Fruit fly (Drosophila melanogaster) whole organism, embryonic: Measurements from ENCODE around the gene Sar1.

Experiments
- Abd-B ChIP-seq: fragments of 200-800 bp; sonication (Bioruptor generic); optimal IDR thresholded peaks from 2 replicates; lab custom pipeline; 2018; ENCODE audit warnings: missing biosample characterization, mild to moderate bottlenecking, missing genetic modification characterization, moderate library complexity
- B-H1 ChIP-seq: fragments of 200-800 bp; sonication (Bioruptor generic); IDR thresholded peaks from 3 replicates; pipeline ENCODE4 v1.3.6; 2022; ENCODE audit warnings: missing biosample characterization, missing genetic modification characterization
- Bdp1 ChIP-seq: fragments of 200-800 bp; sonication (Bioruptor generic); optimal IDR thresholded peaks from 3 replicates; lab custom pipeline; 2016; ENCODE audit warnings: missing biosample characterization, missing genetic modification characterization
- CG10321 ChIP-seq: fragments of 200-800 bp; sonication (Bioruptor generic); IDR thresholded peaks from 2 replicates; pipeline ENCODE4 v1.3.6; 2022; ENCODE audit warnings: missing biosample characterization, missing genetic modification characterization
- CG12391 ChIP-seq: fragments of 200-800 bp; sonication (Bioruptor generic); optimal IDR thresholded peaks from 3 replicates; lab custom pipeline; 2018; ENCODE audit warnings: missing biosample characterization, mild to moderate bottlenecking, missing genetic modification characterization, moderate library complexity
- CG14014 ChIP-seq: fragments of 200-800 bp; sonication (Bioruptor generic); IDR thresholded peaks from 2 replicates; pipeline ENCODE4 v1.3.6; 2022; ENCODE audit warnings: missing biosample characterization, missing genetic modification characterization
- CG17361 ChIP-seq: fragments of 200-800 bp; sonication (Bioruptor generic); IDR thresholded peaks from 3 replicates; pipeline ENCODE4 v1.3.6; 2022; ENCODE audit warnings: missing biosample characterization, missing genetic modification characterization
- CG18262 ChIP-seq: fragments of 200-800 bp; optimal IDR thresholded peaks from 3 replicates; lab custom pipeline; 2019; ENCODE audit warnings: missing biosample characterization, mild to moderate bottlenecking, missing genetic modification characterization, moderate library complexity
- CG2116 ChIP-seq: fragments of 200-800 bp; sonication (Bioruptor generic); optimal IDR thresholded peaks from 3 replicates; lab custom pipeline; 2018; ENCODE audit warnings: missing biosample characterization, mild to moderate bottlenecking, missing genetic modification characterization
- CG32772 ChIP-seq: fragments of 200-800 bp; sonication (Bioruptor generic); IDR thresholded peaks from 2 replicates; pipeline ENCODE4 v1.3.6; 2022; ENCODE audit warnings: missing biosample characterization, missing genetic modification characterization
- CG33557 ChIP-seq: fragments of 200-800 bp; sonication (Bioruptor generic); optimal IDR thresholded peaks from 2 replicates; lab custom pipeline; 2019; ENCODE audit warnings: missing biosample characterization, mild to moderate bottlenecking, missing genetic modification characterization, moderate library complexity
- CG4617 ChIP-seq: fragments of 200-800 bp; sonication (Bioruptor generic); optimal IDR thresholded peaks from 3 replicates; lab custom pipeline; 2016; ENCODE audit warnings: missing biosample characterization, missing genetic modification characterization, borderline replicate concordance
- CG5180 ChIP-seq: fragments of 200-800 bp; sonication (Bioruptor generic); optimal IDR thresholded peaks from 3 replicates; lab custom pipeline; 2017; ENCODE audit warnings: missing biosample characterization, missing genetic modification characterization, mild to moderate bottlenecking, moderate library complexity, missing genetic modification reagents
- CG7372 ChIP-seq: fragments of 200-800 bp; sonication (Bioruptor generic); IDR thresholded peaks from 2 replicates; pipeline ENCODE4 v1.3.6; 2022; ENCODE audit warnings: missing biosample characterization, missing genetic modification characterization
- CG7745 ChIP-seq: fragments of 200-800 bp; sonication (Bioruptor generic); optimal IDR thresholded peaks from 2 replicates; lab custom pipeline; 2018; ENCODE audit warnings: missing biosample characterization, mild to moderate bottlenecking, missing genetic modification characterization, moderate library complexity
- CG8281 ChIP-seq: fragments of 200-800 bp; sonication (Bioruptor generic); optimal IDR thresholded peaks from 2 replicates; lab custom pipeline; 2018; ENCODE audit warnings: missing biosample characterization, mild to moderate bottlenecking, missing genetic modification characterization, moderate library complexity
- CG8478 ChIP-seq: fragments of >200 bp; optimal IDR thresholded peaks from 2 replicates; lab custom pipeline; 2018
- CkIIα-i1 ChIP-seq: fragments of 200-800 bp; sonication (Bioruptor generic); IDR thresholded peaks from 2 replicates; pipeline ENCODE4 v1.3.6; 2022; ENCODE audit warnings: missing biosample characterization, missing genetic modification characterization
- CoRest ChIP-seq: fragments of 200-800 bp; sonication (Bioruptor generic); optimal IDR thresholded peaks from 3 replicates; lab custom pipeline; 2018; ENCODE audit warnings: missing biosample characterization, mild to moderate bottlenecking, missing genetic modification characterization, moderate library complexity
- Hsf ChIP-seq: fragments of 200-800 bp; sonication (Bioruptor generic); optimal IDR thresholded peaks from 3 replicates; lab custom pipeline; 2016; ENCODE audit warnings: missing biosample characterization, missing genetic modification characterization
- Lim3 ChIP-seq: fragments of 200-800 bp; sonication (Bioruptor generic); IDR thresholded peaks from 2 replicates; pipeline ENCODE4 v1.3.6; 2022; ENCODE audit warnings: missing biosample characterization, missing genetic modification characterization
- Mrtf ChIP-seq: fragments of 200-800 bp; sonication (Bioruptor generic); IDR thresholded peaks from 3 replicates; pipeline ENCODE4 v1.3.6; 2022; ENCODE audit warnings: missing biosample characterization, missing genetic modification characterization
- Opbp ChIP-seq: fragments of 200-800 bp; sonication (Bioruptor generic); IDR thresholded peaks from 3 replicates; pipeline ENCODE4 v1.3.6; 2022; ENCODE audit warnings: missing biosample characterization, missing genetic modification characterization; ENCODE audit not compliant: partially characterized antibody
- Sox100B ChIP-seq: fragments of 200-800 bp; sonication (Bioruptor generic); optimal IDR thresholded peaks from 3 replicates; lab custom pipeline; 2018; ENCODE audit warnings: missing biosample characterization, mild to moderate bottlenecking, missing genetic modification characterization
- Sry-δ ChIP-seq: fragments of 200-800 bp; sonication (Bioruptor generic); optimal IDR thresholded peaks from 2 replicates; lab custom pipeline; 2016; ENCODE audit warnings: missing biosample characterization, missing genetic modification characterization
- Tbp ChIP-seq: fragments of >200 bp; optimal IDR thresholded peaks from 2 replicates; lab custom pipeline; 2018; ENCODE audit warnings: missing biosample characterization, missing genetic modification characterization
- YL-1 ChIP-seq: fragments of 200-800 bp; sonication (Bioruptor generic); optimal IDR thresholded peaks from 3 replicates; lab custom pipeline; 2017; ENCODE audit warnings: missing biosample characterization, mild to moderate bottlenecking, missing genetic modification characterization
- ara ChIP-seq: fragments of 200-800 bp; sonication (Bioruptor generic); IDR thresholded peaks from 2 replicates; pipeline ENCODE4 v1.3.6; 2022; ENCODE audit warnings: missing biosample characterization, missing genetic modification characterization
- bigmax ChIP-seq: fragments of 200-800 bp; sonication (Bioruptor generic); optimal IDR thresholded peaks from 2 replicates; lab custom pipeline; 2018; ENCODE audit warnings: missing biosample characterization, mild to moderate bottlenecking, missing genetic modification characterization
- br ChIP-seq: fragments of >200 bp; optimal IDR thresholded peaks from 2 replicates; lab custom pipeline; 2017
- chif ChIP-seq, 2 experiments: fragments of 200-800 bp; sonication (Bioruptor generic); optimal IDR thresholded peaks; 3 replicates each; lab custom pipeline; 2016; ENCODE audit warnings: missing biosample characterization in 2 of 2, missing genetic modification characterization in 2 of 2
- dimm ChIP-seq: fragments of 200-800 bp; sonication (Bioruptor generic); IDR thresholded peaks from 2 replicates; pipeline ENCODE4 v1.3.6; 2022; ENCODE audit warnings: missing biosample characterization, missing genetic modification characterization
- dmrt99B ChIP-seq: fragments of 200-800 bp; sonication (Bioruptor generic); optimal IDR thresholded peaks from 2 replicates; lab custom pipeline; 2018; ENCODE audit warnings: missing biosample characterization, mild to moderate bottlenecking, missing genetic modification characterization, moderate library complexity
- fd102C ChIP-seq: fragments of 200-800 bp; sonication (Bioruptor generic); optimal IDR thresholded peaks from 2 replicates; lab custom pipeline; 2018; ENCODE audit warnings: missing biosample characterization, mild to moderate bottlenecking, missing genetic modification characterization, moderate library complexity
- gem ChIP-seq: fragments of 200-800 bp; sonication (Bioruptor generic); optimal IDR thresholded peaks from 2 replicates; lab custom pipeline; 2019; ENCODE audit warnings: missing biosample characterization, mild to moderate bottlenecking, missing genetic modification characterization, moderate library complexity
- kni ChIP-seq: fragments of 200-800 bp; sonication (Bioruptor generic); optimal IDR thresholded peaks from 3 replicates; lab custom pipeline; 2017; ENCODE audit warnings: mild to moderate bottlenecking, missing biosample characterization, missing genetic modification reagents, missing genetic modification characterization
- lilli ChIP-seq: fragments of 200-800 bp; sonication (Bioruptor generic); optimal IDR thresholded peaks from 3 replicates; lab custom pipeline; 2016; ENCODE audit warnings: missing biosample characterization, missing genetic modification characterization
- nau ChIP-seq: fragments of 200-800 bp; sonication (Bioruptor generic); optimal IDR thresholded peaks from 3 replicates; lab custom pipeline; 2017; ENCODE audit warnings: missing biosample characterization, mild to moderate bottlenecking, missing genetic modification characterization, missing genetic modification reagents
- pros ChIP-seq: fragments of 200-800 bp; sonication (Bioruptor generic); optimal IDR thresholded peaks from 3 replicates; lab custom pipeline; 2019; ENCODE audit warnings: missing biosample characterization, mild to moderate bottlenecking, missing genetic modification characterization, moderate library complexity
- ranshi ChIP-seq: fragments of 200-800 bp; sonication (Bioruptor generic); IDR thresholded peaks from 2 replicates; pipeline ENCODE4 v1.3.6; 2022; ENCODE audit warnings: missing biosample characterization, missing genetic modification characterization
- repo ChIP-seq: fragments of 200-800 bp; sonication (Bioruptor generic); optimal IDR thresholded peaks from 2 replicates; lab custom pipeline; 2016; ENCODE audit warnings: missing biosample characterization, missing genetic modification characterization
- schlank ChIP-seq: fragments of 200-800 bp; sonication (Bioruptor generic); optimal IDR thresholded peaks from 2 replicates; lab custom pipeline; 2018; ENCODE audit warnings: missing biosample characterization, mild to moderate bottlenecking, missing genetic modification characterization
- sens ChIP-seq: fragments of 200-800 bp; sonication (Bioruptor generic); peaks from one replicate; lab custom pipeline; 2016; ENCODE audit warnings: missing biosample characterization, missing genetic modification characterization
- sim ChIP-seq: fragments of 200-800 bp; sonication (Bioruptor generic); IDR thresholded peaks from 2 replicates; pipeline ENCODE4 v1.3.6; 2022; ENCODE audit warnings: missing biosample characterization, missing genetic modification characterization
- slbo ChIP-seq: fragments of 200-800 bp; sonication (Bioruptor generic); IDR thresholded peaks from 2 replicates; pipeline ENCODE4 v1.3.6; 2022; ENCODE audit warnings: missing biosample characterization, missing genetic modification characterization
- slou ChIP-seq: fragments of 200-800 bp; sonication (Bioruptor generic); optimal IDR thresholded peaks from 3 replicates; lab custom pipeline; 2016; ENCODE audit warnings: missing biosample characterization, missing genetic modification characterization
- tin ChIP-seq: fragments of 200-800 bp; sonication (Bioruptor generic); optimal IDR thresholded peaks from 3 replicates; lab custom pipeline; 2016; ENCODE audit warnings: missing biosample characterization, missing genetic modification characterization
- trem ChIP-seq: fragments of 200-800 bp; optimal IDR thresholded peaks from 3 replicates; lab custom pipeline; 2019; ENCODE audit warnings: missing biosample characterization, mild to moderate bottlenecking, missing genetic modification characterization, moderate library complexity
- vvl ChIP-seq: fragments of 200-800 bp; sonication (Bioruptor generic); IDR thresholded peaks from 2 replicates; pipeline ENCODE4 v1.3.6; 2022; ENCODE audit warnings: missing biosample characterization, missing genetic modification characterization
- wor ChIP-seq: fragments of 200-800 bp; sonication (Bioruptor generic); IDR thresholded peaks from 2 replicates; pipeline ENCODE4 v1.3.6; 2022; ENCODE audit warnings: missing biosample characterization, missing genetic modification characterization
- yki ChIP-seq: fragments of >200 bp; optimal IDR thresholded peaks from 3 replicates; lab custom pipeline; 2018
- zen ChIP-seq: fragments of 200-800 bp; sonication (Bioruptor generic); optimal IDR thresholded peaks from 3 replicates; lab custom pipeline; 2018; ENCODE audit warnings: missing biosample characterization, mild to moderate bottlenecking, missing genetic modification characterization, moderate library complexity
- zf30C ChIP-seq: fragments of 200-800 bp; sonication (Bioruptor generic); optimal IDR thresholded peaks from 3 replicates; lab custom pipeline; 2018; ENCODE audit warnings: missing biosample characterization, mild to moderate bottlenecking, missing genetic modification characterization

Gene Sar1

dm6 chr3R:22400246-22400645, 43.8 kb downstream of the Sar1 start (continued):
- TF ChIP-seq Hsf (peak; percentile 34), vvl (GFP tag; lab: Robert Waterston, UW) (peak; percentile 67; the same call in 1 of the 2 replicates), CG7745 (no peak), repo (GFP tag; lab: Kevin White, UChicago) (no peak), CG12391 (tag; lab: Kevin White, UChicago) (peak; percentile 5), CoRest (tag; lab: Kevin White, UChicago) (peak; percentile 18), br (lab: Kevin White, UChicago) (no peak), slou (GFP tag; lab: Kevin White, UChicago) (no peak), CG14014 (GFP tag; lab: Robert Waterston, UW) (peak; percentile 29; the same call in 1 of the 2 replicates), Mrtf (GFP tag; lab: Robert Waterston, UW) (peak; percentile 62; the same call in 2 of the 3 replicates), Bdp1 (no peak), dmrt99B (tag; lab: Kevin White, UChicago) (no peak), bigmax (GFP tag; lab: Kevin White, UChicago) (no peak), CG10321 (no peak), CG4617 (GFP tag; lab: Kevin White, UChicago) (no peak), ranshi (GFP tag; lab: Robert Waterston, UW) (peak; percentile 54; the same call in 1 of the 2 replicates), CG8478 (no peak), Abd-B (peak; percentile 30), schlank (tag; lab: Kevin White, UChicago) (no peak), trem (peak; percentile 15), sens (GFP tag; lab: Kevin White, UChicago) (peak; percentile 65), CG2116 (GFP tag; lab: Kevin White, UChicago) (no peak), Sox100B (GFP tag; lab: Kevin White, UChicago) (no peak), Opbp (no peak), B-H1 (no peak), sim (GFP tag; lab: Robert Waterston, UW) (no peak), slbo (GFP tag; lab: Robert Waterston, UW) (peak; percentile 73), Lim3 (GFP tag; lab: Robert Waterston, UW) (no peak), Tbp (GFP tag; lab: Kevin White, UChicago) (no peak), CG33557 (no peak), zf30C (GFP tag; lab: Kevin White, UChicago) (no peak), kni (GFP tag; lab: Kevin White, UChicago) (no peak), dimm (GFP tag; lab: Robert Waterston, UW) (no peak), CG5180 (GFP tag; lab: Kevin White, UChicago) (no peak), wor (GFP tag; lab: Robert Waterston, UW) (no peak), chif (GFP tag; optimal IDR thresholded peaks at IDR 0.05; lab: Kevin White, UChicago) (peak in 1 of 2 experiments; percentile 7), Sry-δ (no peak), nau (no peak), CkIIα-i1 (no peak), pros (GFP tag; lab: Kevin White, UChicago) (no peak), zen (tag; lab: Kevin White, UChicago) (no peak), tin (GFP tag; lab: Kevin White, UChicago) (peak; percentile 3), yki (lab: Kevin White, UChicago) (no peak), CG32772 (GFP tag; lab: Robert Waterston, UW) (no peak), CG7372 (GFP tag; lab: Robert Waterston, UW) (0 out of 2 replicates have a peak, but pooled peaks have one; percentile 15), YL-1 (GFP tag; lab: Kevin White, UChicago) (no peak), lilli (peak; percentile 39), CG17361 (GFP tag; lab: Robert Waterston, UW) (no peak), ara (GFP tag; lab: Robert Waterston, UW) (no peak), gem (tag; lab: Kevin White, UChicago) (no peak), fd102C (no peak), CG18262 (tag; lab: Kevin White, UChicago) (no peak), CG8281 (tag; lab: Kevin White, UChicago) (no peak)
